Worm (Caenorhabditis elegans): ENCODE results near the gene Y67D8C.7.

DNA sequence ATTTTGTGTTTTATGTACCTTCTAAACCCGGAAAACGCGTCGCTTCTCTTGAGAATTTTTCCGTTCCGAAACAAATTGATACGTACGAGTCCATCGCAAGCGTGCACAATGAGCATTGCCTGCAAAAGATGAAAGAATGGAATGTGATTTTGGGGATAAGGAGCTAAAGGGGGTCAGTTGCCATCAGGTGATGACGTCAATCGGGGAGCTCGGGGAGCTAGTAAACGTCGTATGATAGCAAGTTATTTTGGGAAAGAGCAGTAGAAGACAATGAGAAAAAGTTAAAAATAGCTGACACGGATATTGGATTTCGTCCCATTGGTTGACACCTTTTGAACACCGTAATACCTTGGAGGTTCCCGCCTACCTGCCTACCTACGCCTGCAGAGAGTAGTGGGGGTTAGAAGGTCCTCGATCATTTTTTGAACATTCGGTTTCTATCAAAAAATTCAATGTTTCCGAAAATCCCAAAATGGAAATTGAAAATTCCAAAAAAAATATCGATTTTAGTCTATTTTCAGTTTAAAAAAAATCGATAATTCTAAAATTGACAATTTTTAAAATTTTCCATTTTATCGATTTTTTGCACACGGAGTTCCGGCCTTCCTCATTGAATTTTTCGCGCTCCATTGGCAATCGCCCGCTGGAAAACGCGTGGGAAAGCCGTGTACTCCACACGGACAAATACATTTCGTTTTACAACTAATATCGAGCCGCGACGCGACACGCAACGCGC, 40.7 kb downstream of the Y67D8C.7 start:
- TF ChIP-seq tbx-7 (tag; optimal IDR thresholded peaks at IDR 0.05) (no peak), elt-4 (tag; optimal IDR thresholded peaks at IDR 0.05) (no peak), pha-4 (tag; optimal IDR thresholded peaks at IDR 0.05) (no peak), ref-2 (tag; optimal IDR thresholded peaks at IDR 0.05) (no peak), fkh-10 (GFP tag; optimal IDR thresholded peaks at IDR 0.05) (no peak), dve-1 (tag; optimal IDR thresholded peaks at IDR 0.05) (no peak), pros-1 (tag; optimal IDR thresholded peaks at IDR 0.05) (no peak), ceh-34 (tag; optimal IDR thresholded peaks at IDR 0.05) (no peak)
